Worm (Caenorhabditis elegans): Measurements from ENCODE around the gene F41C6.7.

The F41C6.7 gene

ce11 chrX:6905581-6905980, 20.5 kb upstream of the F41C6.7 start:
- no peak for TF ChIP-seq aha-1 (tag; optimal IDR thresholded peaks at IDR 0.05)
- peak; percentile 14 for TF ChIP-seq nhr-90 (tag; optimal IDR thresholded peaks at IDR 0.05; ENCODE audit: poor library complexity)
- TF ChIP-seq elt-2 (tag; optimal IDR thresholded peaks at IDR 0.05) = peak; percentile 77
- no peak for TF ChIP-seq sptf-1 (tag; optimal IDR thresholded peaks at IDR 0.05)
- no peak for TF ChIP-seq unc-130 (tag; optimal IDR thresholded peaks at IDR 0.05)
- TF ChIP-seq lin-35 (GFP tag; optimal IDR thresholded peaks at IDR 0.05) = peak in 1 of 2 experiments; percentile 32

- TF ChIP-seq ceh-63 (GFP tag; optimal IDR thresholded peaks at IDR 0.05) = no peak
- no peak for TF ChIP-seq dpl-1 (GFP tag; optimal IDR thresholded peaks at IDR 0.05)
- TF ChIP-seq lin-14 (GFP tag; optimal IDR thresholded peaks at IDR 0.05) = peak; percentile 24
- no peak for TF ChIP-seq efl-1 (optimal IDR thresholded peaks at IDR 0.05)
- TF ChIP-seq efl-1 (GFP tag; optimal IDR thresholded peaks at IDR 0.05 in 1 of 2) = peak in 1 of 2 experiments; percentile 44
Measured at ce11 chrX:6904064-6904771, 19.1 kb upstream of the F41C6.7 start, which contains the start of gene sid-5. sid-5 (plus strand) TSS chrX:6904721.

- TF ChIP-seq elt-3 (tag; optimal IDR thresholded peaks at IDR 0.05) (peak in 1 of 6 experiments; percentile 26), mef-2 (tag; optimal IDR thresholded peaks at IDR 0.05) (no peak), fos-1 (tag; optimal IDR thresholded peaks at IDR 0.05) (peak; percentile 31), nhr-47 (tag; optimal IDR thresholded peaks at IDR 0.05) (peak; percentile 71), aly-2 (tag; optimal IDR thresholded peaks at IDR 0.05) (no peak), xbp-1 (tag; optimal IDR thresholded peaks at IDR 0.05) (peak; percentile 59), nhr-85 (tag) (peak; percentile 72), mdl-1 (tag; optimal IDR thresholded peaks at IDR 0.05) (peak in 1 of 2 experiments; percentile 76), dsc-1 (tag; optimal IDR thresholded peaks at IDR 0.05) (peak; percentile 68), pag-3 (tag; optimal IDR thresholded peaks at IDR 0.05; ENCODE audit: borderline replicate concordance, insufficient read depth) (no peak), sptf-1 (tag; optimal IDR thresholded peaks at IDR 0.05) (no peak), snu-23 (GFP tag; optimal IDR thresholded peaks at IDR 0.05) (peak; percentile 73), lin-14 (GFP tag; optimal IDR thresholded peaks at IDR 0.05) (peak; percentile 65), skn-1 (tag; optimal IDR thresholded peaks at IDR 0.05) (peak; percentile 26), zip-4 (GFP tag; optimal IDR thresholded peaks at IDR 0.05) (peak; percentile 11), snpc-4 (tag; optimal IDR thresholded peaks at IDR 0.05) (no peak), efl-1 (optimal IDR thresholded peaks at IDR 0.05) (peak; percentile 5 to 20), efl-1 (GFP tag; optimal IDR thresholded peaks at IDR 0.05 in 1 of 2) (peak in 1 of 2 experiments; percentile 90), mep-1 (tag; optimal IDR thresholded peaks at IDR 0.05) (peak; percentile 31), lir-3 (tag; optimal IDR thresholded peaks at IDR 0.05; ENCODE audit: poor library complexity) (peak; percentile 36), ces-1 (GFP tag; optimal IDR thresholded peaks at IDR 0.05) (no peak), fkh-8 (tag; optimal IDR thresholded peaks at IDR 0.05) (peak; percentile 30), C34B4.2 (tag; optimal IDR thresholded peaks at IDR 0.05) (no peak), nhr-20 (tag; optimal IDR thresholded peaks at IDR 0.05) (peak; percentile 62), swsn-7 (tag; optimal IDR thresholded peaks at IDR 0.05) (peak; percentile 51), C16A3.4 (tag; optimal IDR thresholded peaks at IDR 0.05) (peak; percentile 68), hpl-2 (GFP tag; optimal IDR thresholded peaks at IDR 0.05) (peak; percentile 48), lin-13 (GFP tag; optimal IDR thresholded peaks at IDR 0.05) (peak; percentile 53), nhr-19 (GFP tag; conservative IDR thresholded peaks at IDR 0.05) (peak; percentile 65), hlh-17 (GFP tag; optimal IDR thresholded peaks at IDR 0.05; ENCODE audit: borderline replicate concordance) (no peak), nhr-77 (tag; optimal IDR thresholded peaks at IDR 0.05) (peak; percentile 30), nhr-71 (tag; optimal IDR thresholded peaks at IDR 0.05) (peak; percentile 77), elt-2 (tag; optimal IDR thresholded peaks at IDR 0.05) (peak; percentile 36), isw-1 (GFP tag; IDR thresholded peaks at IDR 0.05) (no peak), unc-30 (tag; optimal IDR thresholded peaks at IDR 0.05) (no peak), lsy-2 (tag; optimal IDR thresholded peaks at IDR 0.05) (peak; percentile 16 to 58), mab-9 (GFP tag; IDR thresholded peaks at IDR 0.05) (peak; percentile 46; the same call in 1 of the 2 replicates), rnt-1 (tag; optimal IDR thresholded peaks at IDR 0.05) (peak; percentile 75), unc-130 (tag; optimal IDR thresholded peaks at IDR 0.05) (peak; percentile 15), lin-35 (GFP tag; optimal IDR thresholded peaks at IDR 0.05) (peak in 1 of 2 experiments; percentile 73), ceh-88 (GFP tag; IDR thresholded peaks at IDR 0.05) (no peak), blmp-1 (tag; optimal IDR thresholded peaks at IDR 0.05) (peak; percentile 9), dpl-1 (GFP tag; optimal IDR thresholded peaks at IDR 0.05) (no peak)
Measured at ce11 chrX:6902958-6903357, 17.9 kb upstream of the F41C6.7 start.
